Worm (Caenorhabditis elegans): Measurements from ENCODE around the gene srv-26.
A peak's percentile ranks its signal among the peaks of the same experiment; 100 is the strongest.

The srv-26 gene

DNA sequence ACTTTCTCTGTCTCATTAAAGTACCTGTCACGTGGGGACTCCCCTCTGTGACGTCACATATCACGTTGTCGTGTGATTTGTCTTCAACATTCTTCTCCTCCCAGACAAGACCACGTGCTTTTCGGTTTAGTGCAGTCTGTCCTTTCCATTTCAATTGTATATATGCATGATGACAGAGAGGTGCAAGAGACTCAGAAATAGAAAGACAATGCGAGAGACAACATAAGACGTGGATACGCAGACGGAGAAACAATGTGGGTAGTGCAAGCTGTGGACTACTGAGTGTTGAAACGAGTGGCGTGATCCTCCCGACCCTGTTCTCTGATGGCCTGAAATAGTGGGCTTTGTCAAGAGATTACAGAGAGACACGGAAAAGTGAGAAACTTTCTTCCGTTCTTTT is 35.1 kb upstream of the srv-26 start (continued):
- TF ChIP-seq Y116A8C.19 (tag; optimal IDR thresholded peaks at IDR 0.05; ENCODE audit: borderline replicate concordance) (no peak), jun-1 (tag; optimal IDR thresholded peaks at IDR 0.05) (peak; percentile 90), tlp-1 (tag; optimal IDR thresholded peaks at IDR 0.05) (no peak), ceh-8 (GFP tag; optimal IDR thresholded peaks at IDR 0.05) (peak; percentile 82), fkh-8 (tag; optimal IDR thresholded peaks at IDR 0.05) (peak; percentile 96), dsc-1 (tag; optimal IDR thresholded peaks at IDR 0.05) (peak; percentile 85), ceh-82 (tag; optimal IDR thresholded peaks at IDR 0.05) (peak; percentile 6 to 81 (median 24)), hlh-4 (tag; optimal IDR thresholded peaks at IDR 0.05) (no peak), alr-1 (tag; optimal IDR thresholded peaks at IDR 0.05; ENCODE audit: borderline replicate concordance) (no peak), C34B4.2 (tag; optimal IDR thresholded peaks at IDR 0.05) (peak; percentile 15), unc-86 (tag; optimal IDR thresholded peaks at IDR 0.05) (peak; percentile 92), tbx-2 (tag; optimal IDR thresholded peaks at IDR 0.05) (peak; percentile 97), lin-15B (tag; optimal IDR thresholded peaks at IDR 0.05) (peak; percentile 22), snu-23 (GFP tag; optimal IDR thresholded peaks at IDR 0.05) (peak; percentile 97), mep-1 (tag; optimal IDR thresholded peaks at IDR 0.05) (peak; percentile 99), ceh-90 (tag; optimal IDR thresholded peaks at IDR 0.05) (no peak), pag-3 (tag; optimal IDR thresholded peaks at IDR 0.05; ENCODE audit: borderline replicate concordance, insufficient read depth) (no peak), sup-37 (GFP tag; optimal IDR thresholded peaks at IDR 0.05) (peak; percentile 90), egl-27 (tag; optimal IDR thresholded peaks at IDR 0.05) (peak; percentile 40 to 58), fkh-10 (GFP tag; optimal IDR thresholded peaks at IDR 0.05) (peak; percentile 54), nhr-77 (tag; optimal IDR thresholded peaks at IDR 0.05) (peak; percentile 38), dpl-1 (GFP tag; optimal IDR thresholded peaks at IDR 0.05) (peak; percentile 74 to 80 (median 76)), mab-9 (GFP tag; IDR thresholded peaks at IDR 0.05) (peak; percentile 88), sptf-1 (tag; optimal IDR thresholded peaks at IDR 0.05) (no peak), lir-3 (tag; optimal IDR thresholded peaks at IDR 0.05; ENCODE audit: poor library complexity) (peak; percentile 90), fkh-4 (tag; optimal IDR thresholded peaks at IDR 0.05; ENCODE audit: borderline replicate concordance) (peak; percentile 61), fos-1 (tag; optimal IDR thresholded peaks at IDR 0.05) (peak; percentile 46), xbp-1 (tag; optimal IDR thresholded peaks at IDR 0.05) (peak; percentile 97), sox-4 (tag; optimal IDR thresholded peaks at IDR 0.05) (peak; percentile 87), elt-2 (tag; optimal IDR thresholded peaks at IDR 0.05) (peak; percentile 97), ceh-63 (GFP tag; optimal IDR thresholded peaks at IDR 0.05) (no peak), hpl-2 (GFP tag; optimal IDR thresholded peaks at IDR 0.05) (peak; percentile 74), unc-62 (GFP tag; optimal IDR thresholded peaks at IDR 0.05) (no peak), skn-1 (tag; optimal IDR thresholded peaks at IDR 0.05) (peak; percentile 94), efl-1 (optimal IDR thresholded peaks at IDR 0.05) (peak; percentile 85 to 89), efl-1 (GFP tag; optimal IDR thresholded peaks at IDR 0.05 in 1 of 2) (peak; percentile 72 to 97), nhr-71 (tag; optimal IDR thresholded peaks at IDR 0.05) (peak; percentile 99), swsn-7 (tag; optimal IDR thresholded peaks at IDR 0.05) (peak; percentile 93), nhr-19 (GFP tag; conservative IDR thresholded peaks at IDR 0.05) (peak; percentile 95), isw-1 (GFP tag; IDR thresholded peaks at IDR 0.05) (peak; percentile 70), hlh-17 (GFP tag; optimal IDR thresholded peaks at IDR 0.05; ENCODE audit: borderline replicate concordance) (no peak), nhr-47 (tag; optimal IDR thresholded peaks at IDR 0.05) (peak; percentile 97), C04F5.9 (tag; optimal IDR thresholded peaks at IDR 0.05) (peak; percentile 83), nhr-11 (tag; optimal IDR thresholded peaks at IDR 0.05) (peak; percentile 73), ces-1 (GFP tag; optimal IDR thresholded peaks at IDR 0.05) (no peak), blmp-1 (tag; optimal IDR thresholded peaks at IDR 0.05) (peak; percentile 99), lin-14 (GFP tag; optimal IDR thresholded peaks at IDR 0.05) (peak; percentile 99), nhr-28 (tag; optimal IDR thresholded peaks at IDR 0.05) (no peak), aha-1 (tag; optimal IDR thresholded peaks at IDR 0.05) (peak; percentile 90), rnt-1 (tag; optimal IDR thresholded peaks at IDR 0.05) (peak; percentile 88), pax-3 (tag; optimal IDR thresholded peaks at IDR 0.05) (peak; percentile 92), vab-15 (tag; optimal IDR thresholded peaks at IDR 0.05) (peak; percentile 84)
